Worm (Caenorhabditis elegans) whole organism, late embryonic: ENCODE data around the gene irld-47.
A peak's percentile ranks its signal among the peaks of the same experiment; 100 is the strongest.

ENCODE experiments used
- C08G9.2 ChIP-seq: sonication (generic microtip); optimal IDR thresholded peaks from 2 replicates; lab custom pipeline; 2016; ENCODE audit warnings: mild to moderate bottlenecking, missing genetic modification characterization, moderate library complexity, missing compliant biosample characterization
- C38D4.7 ChIP-seq: fragments of 200-800 bp; sonication (Bioruptor generic); optimal IDR thresholded peaks from 2 replicates; lab custom pipeline; 2018; ENCODE audit warnings: mild to moderate bottlenecking, missing genetic modification characterization, moderate library complexity, missing compliant biosample characterization
- F13H6.1 ChIP-seq: sonication (generic microtip); optimal IDR thresholded peaks from 2 replicates; lab custom pipeline; 2016; ENCODE audit warnings: missing genetic modification characterization, missing compliant biosample characterization
- K09A11.1 ChIP-seq: sonication (generic microtip); optimal IDR thresholded peaks from 2 replicates; lab custom pipeline; 2017; ENCODE audit warnings: antibody characterized with exemption, mild to moderate bottlenecking, missing genetic modification characterization, missing compliant biosample characterization; ENCODE audit not compliant: insufficient read depth
- T23F11.4 ChIP-seq: fragments of 200-800 bp; sonication (Bioruptor generic); optimal IDR thresholded peaks from 2 replicates; lab custom pipeline; 2018; ENCODE audit warnings: mild to moderate bottlenecking, missing genetic modification characterization, missing compliant biosample characterization
- Y22D7AL.16 ChIP-seq: sonication (generic microtip); optimal IDR thresholded peaks from 2 replicates; lab custom pipeline; 2016; ENCODE audit warnings: missing genetic modification characterization, missing compliant biosample characterization
- ceh-14 ChIP-seq: sonication (generic microtip); optimal IDR thresholded peaks from 2 replicates; lab custom pipeline; 2016; ENCODE audit warnings: missing genotype, missing genetic modification characterization, missing compliant biosample characterization
- ceh-18 ChIP-seq: sonication (generic microtip); optimal IDR thresholded peaks from 2 replicates; lab custom pipeline; 2016; ENCODE audit warnings: missing genetic modification characterization, missing compliant biosample characterization
- ceh-19 ChIP-seq: fragments of 200-800 bp; sonication (Bioruptor generic); optimal IDR thresholded peaks from 2 replicates; lab custom pipeline; 2018; ENCODE audit warnings: mild to moderate bottlenecking, missing genetic modification characterization, missing compliant biosample characterization
- ceh-24 ChIP-seq: sonication (generic microtip); optimal IDR thresholded peaks from 2 replicates; lab custom pipeline; 2016; ENCODE audit warnings: mild to moderate bottlenecking, missing genetic modification characterization, missing compliant biosample characterization
- ceh-31 ChIP-seq: sonication (generic microtip); optimal IDR thresholded peaks from 2 replicates; lab custom pipeline; 2016; ENCODE audit warnings: missing genetic modification characterization, missing compliant biosample characterization
- ceh-45 ChIP-seq: fragments of 200-800 bp; sonication (Bioruptor generic); IDR thresholded peaks from 2 replicates; pipeline ENCODE4 v1.3.6; 2022; ENCODE audit warnings: missing genetic modification reagents, missing genetic modification characterization, missing compliant biosample characterization
- ceh-6 ChIP-seq: fragments of 200-800 bp; sonication (Bioruptor generic); optimal IDR thresholded peaks from 2 replicates; lab custom pipeline; 2018; ENCODE audit warnings: mild to moderate bottlenecking, missing genetic modification characterization, missing compliant biosample characterization
- dve-1 ChIP-seq: sonication (generic microtip); optimal IDR thresholded peaks from 2 replicates; lab custom pipeline; 2017; ENCODE audit warnings: antibody characterized with exemption, mild to moderate bottlenecking, missing genetic modification characterization, missing compliant biosample characterization
- eyg-1 ChIP-seq: sonication (generic microtip); optimal IDR thresholded peaks from 2 replicates; lab custom pipeline; 2016; ENCODE audit warnings: missing genotype, missing genetic modification characterization, missing compliant biosample characterization
- fax-1 ChIP-seq: sonication (generic microtip); optimal IDR thresholded peaks from 2 replicates; lab custom pipeline; 2016; ENCODE audit warnings: missing genotype, missing genetic modification characterization, missing compliant biosample characterization
- fkh-6 ChIP-seq: sonication (generic microtip); optimal IDR thresholded peaks from 2 replicates; lab custom pipeline; 2016; ENCODE audit warnings: missing genetic modification characterization, missing compliant biosample characterization
- gmeb-2 ChIP-seq: sonication (generic microtip); optimal IDR thresholded peaks from 2 replicates; lab custom pipeline; 2016; ENCODE audit warnings: missing genetic modification characterization, inconsistent platforms, missing compliant biosample characterization
- hlh-13 ChIP-seq: fragments of 200-800 bp; sonication (Bioruptor generic); optimal IDR thresholded peaks from 2 replicates; lab custom pipeline; 2018; ENCODE audit warnings: mild to moderate bottlenecking, missing genetic modification characterization, missing compliant biosample characterization
- hlh-15 ChIP-seq: sonication (generic microtip); optimal IDR thresholded peaks from 2 replicates; lab custom pipeline; 2016; ENCODE audit warnings: missing genetic modification characterization, missing compliant biosample characterization
- hlh-30 ChIP-seq: sonication (generic microtip); optimal IDR thresholded peaks from 2 replicates; lab custom pipeline; 2017; ENCODE audit warnings: antibody characterized with exemption, missing genetic modification characterization, missing compliant biosample characterization; ENCODE audit not compliant: insufficient read depth
- hlh-6 ChIP-seq: sonication (generic microtip); optimal IDR thresholded peaks from 2 replicates; lab custom pipeline; 2016; ENCODE audit warnings: missing genotype, missing genetic modification characterization, missing compliant biosample characterization
- hlh-8 ChIP-seq: sonication (generic microtip); optimal IDR thresholded peaks from 2 replicates; lab custom pipeline; 2016; ENCODE audit warnings: missing genotype, missing genetic modification characterization, missing compliant biosample characterization
- lim-6 ChIP-seq: sonication (generic microtip); optimal IDR thresholded peaks from 2 replicates; lab custom pipeline; 2016; ENCODE audit warnings: missing genetic modification characterization, missing compliant biosample characterization
- lin-11 ChIP-seq: fragments of 200-800 bp; sonication (Bioruptor generic); optimal IDR thresholded peaks from 2 replicates; lab custom pipeline; 2018; ENCODE audit warnings: mild to moderate bottlenecking, missing genetic modification characterization, missing compliant biosample characterization
- madf-2 ChIP-seq: sonication (generic microtip); optimal IDR thresholded peaks from 2 replicates; lab custom pipeline; 2017; ENCODE audit warnings: missing genetic modification characterization, missing compliant biosample characterization
- mec-3 ChIP-seq: sonication (generic microtip); optimal IDR thresholded peaks from 2 replicates; lab custom pipeline; 2016; ENCODE audit warnings: borderline replicate concordance, missing genetic modification characterization, missing compliant biosample characterization
- nhr-232 ChIP-seq: sonication (generic microtip); optimal IDR thresholded peaks from 2 replicates; lab custom pipeline; 2016; ENCODE audit warnings: missing genetic modification characterization, missing compliant biosample characterization
- npax-4 ChIP-seq: sonication (generic microtip); optimal IDR thresholded peaks from 2 replicates; lab custom pipeline; 2016; ENCODE audit warnings: missing genetic modification characterization, missing compliant biosample characterization
- odd-2 ChIP-seq: sonication (generic microtip); optimal IDR thresholded peaks from 2 replicates; lab custom pipeline; 2017; ENCODE audit warnings: antibody characterized with exemption, mild to moderate bottlenecking, missing genetic modification characterization, missing compliant biosample characterization
- pax-1 ChIP-seq: fragments of 150-350 bp; optimal IDR thresholded peaks from 2 replicates; lab custom pipeline; 2014; ENCODE audit warnings: missing biosample characterization, missing genetic modification characterization
- pros-1 ChIP-seq: fragments of 150-350 bp; optimal IDR thresholded peaks from 2 replicates; lab custom pipeline; 2014; ENCODE audit warnings: missing biosample characterization, missing genetic modification reagents, missing genetic modification characterization
- ref-2 ChIP-seq: sonication (generic microtip); optimal IDR thresholded peaks from 2 replicates; lab custom pipeline; 2016; ENCODE audit warnings: missing genetic modification characterization, missing compliant biosample characterization
- rnt-1 ChIP-seq: sonication (generic microtip); optimal IDR thresholded peaks from 2 replicates; lab custom pipeline; 2016; ENCODE audit warnings: missing genetic modification characterization, missing compliant biosample characterization
- sox-2 ChIP-seq: fragments of 200-800 bp; sonication (Bioruptor generic); IDR thresholded peaks from 2 replicates; pipeline ENCODE4 v1.3.6; 2022; ENCODE audit warnings: missing genetic modification reagents, missing genetic modification characterization, missing compliant biosample characterization
- syd-9 ChIP-seq: sonication (generic microtip); optimal IDR thresholded peaks from 2 replicates; lab custom pipeline; 2016; ENCODE audit warnings: mild to moderate bottlenecking, missing genetic modification characterization, moderate library complexity, missing compliant biosample characterization
- tbx-2 ChIP-seq: sonication (generic microtip); optimal IDR thresholded peaks from 2 replicates; lab custom pipeline; 2016; ENCODE audit warnings: missing genetic modification characterization, missing compliant biosample characterization
- tbx-7 ChIP-seq: sonication (generic microtip); optimal IDR thresholded peaks from 2 replicates; lab custom pipeline; 2016; ENCODE audit warnings: missing genotype, missing genetic modification characterization, missing compliant biosample characterization
- ttx-3 ChIP-seq: sonication (generic microtip); optimal IDR thresholded peaks from 2 replicates; lab custom pipeline; 2016; ENCODE audit warnings: missing genetic modification reagents, missing genetic modification characterization, missing compliant biosample characterization
- unc-3 ChIP-seq, 2 experiments: fragments of 200-800 bp in 1 of 2; sonication (Bioruptor generic) in 1 of 2; sonication (generic microtip) in 1 of 2; conservative IDR thresholded peaks in 1 of 2; optimal IDR thresholded peaks in 1 of 2; 2 replicates each; pipeline versions ENCODE4 v1.3.6 to Lab custom; 2016 to 2022; ENCODE audit warnings: missing compliant biosample characterization in 2 of 2, missing genetic modification characterization in 2 of 2, missing genetic modification reagents in 1 of 2
- unc-55 ChIP-seq: sonication (generic microtip); optimal IDR thresholded peaks from 2 replicates; lab custom pipeline; 2017; ENCODE audit warnings: missing biosample characterization, missing genetic modification reagents, missing genetic modification characterization
- unc-86 ChIP-seq: sonication (generic microtip); optimal IDR thresholded peaks from 2 replicates; lab custom pipeline; 2016; ENCODE audit warnings: missing genetic modification characterization, missing compliant biosample characterization

The irld-47 gene

ce11 chrII:7857485-7858010 lies 35.2 kb upstream of the irld-47 start, which contains the start of the genes cec-3 and T09A5.15 (continued):
- TF ChIP-seq fkh-6 (tag; lab: Kevin White, UChicago), result no peak
- TF ChIP-seq madf-2, result no peak
- no peak for TF ChIP-seq pax-1
- no peak for TF ChIP-seq pros-1
- TF ChIP-seq Y22D7AL.16, result no peak
- peak; percentile 82 for TF ChIP-seq tbx-2 (tag; lab: Kevin White, UChicago)
- TF ChIP-seq hlh-8 (tag; lab: Kevin White, UChicago), result peak; percentile 47
- TF ChIP-seq sox-2 (GFP tag; lab: Robert Waterston, UW), result no peak
- TF ChIP-seq ceh-19 (GFP tag; lab: Kevin White, UChicago), result no peak
- TF ChIP-seq nhr-232, result no peak
- no peak for TF ChIP-seq hlh-15 (tag; lab: Kevin White, UChicago)
- TF ChIP-seq unc-3 (GFP tag; conservative IDR thresholded peaks at IDR 0.05; lab: Robert Waterston, UW), result no peak
- TF ChIP-seq unc-3 (tag; optimal IDR thresholded peaks at IDR 0.05; lab: Kevin White, UChicago), result no peak
- no peak for TF ChIP-seq hlh-6 (tag; lab: Kevin White, UChicago)
- no peak for TF ChIP-seq T23F11.4 (GFP tag; lab: Kevin White, UChicago)
- no peak for TF ChIP-seq hlh-30 (tag; lab: Kevin White, UChicago)
- peak; percentile 31 for TF ChIP-seq tbx-7 (tag; lab: Kevin White, UChicago)
- no peak for TF ChIP-seq ceh-45 (GFP tag; lab: Robert Waterston, UW)
- no peak for TF ChIP-seq mec-3
- no peak for TF ChIP-seq ttx-3 (tag; lab: Kevin White, UChicago)
- TF ChIP-seq C08G9.2 (tag; lab: Kevin White, UChicago), result peak; percentile 69
- no peak for TF ChIP-seq ceh-6 (GFP tag; lab: Kevin White, UChicago)
- no peak for TF ChIP-seq ceh-24 (tag; lab: Kevin White, UChicago)
- no peak for TF ChIP-seq hlh-13 (GFP tag; lab: Kevin White, UChicago)
- TF ChIP-seq syd-9 (tag; lab: Kevin White, UChicago), result no peak
- TF ChIP-seq npax-4 (tag; lab: Kevin White, UChicago), result no peak
- peak; percentile 15 for TF ChIP-seq ceh-18
- TF ChIP-seq odd-2 (tag; lab: Kevin White, UChicago), result no peak
- no peak for TF ChIP-seq dve-1 (tag; lab: Kevin White, UChicago)
- peak; percentile 51 for TF ChIP-seq ref-2 (tag; lab: Kevin White, UChicago)
- peak; percentile 38 for TF ChIP-seq ceh-14
- no peak for TF ChIP-seq eyg-1 (tag; lab: Kevin White, UChicago)
- no peak for TF ChIP-seq C38D4.7 (GFP tag; lab: Kevin White, UChicago)
- no peak for TF ChIP-seq lin-11 (tag; lab: Kevin White, UChicago)
- TF ChIP-seq, all 69 proteins: peak for 17

DNA sequence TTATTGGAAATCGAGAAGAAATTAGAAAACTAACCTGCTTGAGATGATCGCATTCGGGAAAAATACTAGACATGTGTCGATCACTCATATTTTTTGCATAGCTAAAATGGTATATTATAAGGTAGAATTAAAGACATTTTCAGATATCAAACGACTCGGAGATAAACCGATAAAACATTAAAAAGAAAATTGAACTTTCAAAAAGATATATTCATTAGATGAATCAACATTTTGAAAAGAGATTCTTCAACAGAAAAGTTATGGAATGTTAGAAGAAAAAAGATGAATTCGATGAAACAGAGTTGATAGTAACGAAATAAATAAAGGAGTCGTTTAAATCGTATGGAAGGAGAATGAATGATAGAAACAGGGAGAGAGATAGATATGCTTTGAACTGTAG lies 33.3 kb upstream of the irld-47 start, which contains the start of gene mdmh-35:
mdmh-35 (minus strand) TSS at position 101 of the 400 bp plus-strand sequence.
- TF ChIP-seq hlh-15 (tag; lab: Kevin White, UChicago) (no peak), fax-1 (no peak), tbx-2 (tag; lab: Kevin White, UChicago) (no peak), lim-6 (tag; lab: Kevin White, UChicago) (no peak), rnt-1 (no peak), syd-9 (tag; lab: Kevin White, UChicago) (no peak)
- TF ChIP-seq, all 69 proteins: peak for 0

DNA sequence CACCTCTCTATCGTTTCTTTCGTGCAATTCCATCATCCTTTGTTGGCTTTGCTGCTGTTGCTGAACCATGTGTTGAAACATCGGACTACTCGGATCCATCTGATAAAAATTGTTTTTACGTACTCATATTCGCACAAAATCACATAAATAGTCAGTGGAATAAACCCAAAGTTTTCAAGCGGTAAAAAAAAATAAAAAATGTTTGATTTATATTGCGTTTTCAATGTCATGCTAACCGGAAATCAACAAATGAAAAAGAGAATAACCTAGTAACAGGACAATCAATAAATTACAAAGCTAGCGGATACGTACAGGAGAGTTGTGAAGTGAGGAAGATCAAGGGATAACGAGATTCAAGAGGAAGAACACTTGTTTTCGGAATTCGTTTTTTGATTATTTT lies 32.6 kb upstream of the irld-47 start, which contains the start of gene mdt-10:
mdt-10 (minus strand) TSS at position 101 of the 400 bp plus-strand sequence.
- TF ChIP-seq fkh-6 (tag; lab: Kevin White, UChicago), result no peak
- no peak for TF ChIP-seq hlh-13 (GFP tag; lab: Kevin White, UChicago)
- no peak for TF ChIP-seq tbx-2 (tag; lab: Kevin White, UChicago)
- TF ChIP-seq lin-11 (tag; lab: Kevin White, UChicago), result no peak
- TF ChIP-seq unc-55 (GFP tag; lab: Kevin White, UChicago), result no peak
- no peak for TF ChIP-seq unc-86 (tag; lab: Kevin White, UChicago)
- TF ChIP-seq rnt-1, result no peak
- TF ChIP-seq sox-2 (GFP tag; lab: Robert Waterston, UW), result no peak
- TF ChIP-seq T23F11.4 (GFP tag; lab: Kevin White, UChicago), result no peak
- no peak for TF ChIP-seq K09A11.1 (tag; lab: Kevin White, UChicago)
- TF ChIP-seq gmeb-2 (tag; lab: Kevin White, UChicago), result no peak
- TF ChIP-seq dve-1 (tag; lab: Kevin White, UChicago), result no peak
- no peak for TF ChIP-seq npax-4 (tag; lab: Kevin White, UChicago)
- TF ChIP-seq hlh-15 (tag; lab: Kevin White, UChicago), result no peak
- no peak for TF ChIP-seq F13H6.1 (tag; lab: Kevin White, UChicago)
- no peak for TF ChIP-seq ceh-31 (tag; lab: Kevin White, UChicago)
- TF ChIP-seq Y22D7AL.16, result no peak
